Worm (Caenorhabditis elegans) whole organism, late embryonic: ENCODE measurements around the gene C55A6.1.

ENCODE experiments used
- ama-1 ChIP-seq: fragments of 150-350 bp; optimal IDR thresholded peaks from 2 replicates; lab custom pipeline; 2014
- ceh-22 ChIP-seq: sonication (generic microtip); optimal IDR thresholded peaks from 2 replicates; lab custom pipeline; 2017; ENCODE audit warnings: missing biosample characterization, missing genetic modification characterization
- fkh-10 ChIP-seq: fragments of 150-350 bp; optimal IDR thresholded peaks from 2 replicates; lab custom pipeline; 2014; ENCODE audit warnings: missing biosample characterization, missing genetic modification reagents, missing genetic modification characterization
- hlh-6 ChIP-seq: sonication (generic microtip); optimal IDR thresholded peaks from 2 replicates; lab custom pipeline; 2016; ENCODE audit warnings: missing genotype, missing genetic modification characterization, missing compliant biosample characterization
- lin-11 ChIP-seq: fragments of 200-800 bp; sonication (Bioruptor generic); optimal IDR thresholded peaks from 2 replicates; lab custom pipeline; 2018; ENCODE audit warnings: mild to moderate bottlenecking, missing genetic modification characterization, missing compliant biosample characterization
- nhr-11 ChIP-seq: fragments of 150-350 bp; optimal IDR thresholded peaks from 2 replicates; lab custom pipeline; 2014; ENCODE audit warnings: missing biosample characterization, missing genetic modification characterization
- npax-4 ChIP-seq: sonication (generic microtip); optimal IDR thresholded peaks from 2 replicates; lab custom pipeline; 2016; ENCODE audit warnings: missing genetic modification characterization, missing compliant biosample characterization
- ref-2 ChIP-seq: sonication (generic microtip); optimal IDR thresholded peaks from 2 replicates; lab custom pipeline; 2016; ENCODE audit warnings: missing genetic modification characterization, missing compliant biosample characterization
- sox-4 ChIP-seq: sonication (generic microtip); optimal IDR thresholded peaks from 2 replicates; lab custom pipeline; 2017; ENCODE audit warnings: mild to moderate bottlenecking, missing genetic modification characterization, inconsistent platforms, missing compliant biosample characterization
- tbx-2 ChIP-seq: sonication (generic microtip); optimal IDR thresholded peaks from 2 replicates; lab custom pipeline; 2016; ENCODE audit warnings: missing genetic modification characterization, missing compliant biosample characterization
- unc-42 ChIP-seq: sonication (generic microtip); optimal IDR thresholded peaks from 2 replicates; lab custom pipeline; 2016; ENCODE audit warnings: missing genotype, missing genetic modification characterization, missing compliant biosample characterization
- zip-5 ChIP-seq: sonication (generic microtip); optimal IDR thresholded peaks from 2 replicates; lab custom pipeline; 2016; ENCODE audit warnings: missing genetic modification characterization, missing compliant biosample characterization
- ztf-16 ChIP-seq: sonication (generic microtip); optimal IDR thresholded peaks from 2 replicates; lab custom pipeline; 2017; ENCODE audit warnings: missing genetic modification characterization, missing compliant biosample characterization

DNA sequence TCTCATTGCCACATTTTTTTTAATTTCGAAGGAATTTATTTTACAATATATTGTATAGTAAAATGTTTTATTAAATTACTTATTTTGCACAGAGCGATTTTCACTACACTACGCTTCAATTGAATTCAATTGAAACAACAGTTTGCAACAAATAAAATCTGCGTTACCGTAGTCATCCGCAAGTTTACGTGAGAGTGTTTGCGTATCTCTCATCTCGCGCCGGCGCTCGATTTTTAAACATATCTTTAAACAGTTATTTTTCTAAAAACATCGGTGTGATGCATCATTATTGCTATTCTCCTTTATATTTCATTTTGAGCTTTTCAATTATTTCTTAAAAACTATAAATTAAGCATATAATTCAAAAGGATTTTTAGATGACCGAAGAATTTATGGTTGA, 49.5 kb upstream of the C55A6.1 start, which contains the start of gene duo-1:
- no peak for TF ChIP-seq tbx-2 (tag; lab: Kevin White, UChicago)
- TF ChIP-seq nhr-11 (tag; lab: Kevin White, UChicago): no peak
- TF ChIP-seq ceh-22 (tag; lab: Kevin White, UChicago): no peak
- TF ChIP-seq ama-1 (lab: Kevin White, UChicago): no peak
- TF ChIP-seq fkh-10 (GFP tag; lab: Kevin White, UChicago): no peak
- TF ChIP-seq ref-2: no peak
- TF ChIP-seq hlh-6: no peak
- TF ChIP-seq zip-5 (tag; lab: Kevin White, UChicago): no peak
- no peak for TF ChIP-seq sox-4 (tag; lab: Kevin White, UChicago)
- no peak for TF ChIP-seq ztf-16 (tag; lab: Kevin White, UChicago)
- no peak for TF ChIP-seq lin-11 (tag; lab: Kevin White, UChicago)
- no peak for TF ChIP-seq npax-4 (tag; lab: Kevin White, UChicago)
- TF ChIP-seq unc-42 (tag; lab: Kevin White, UChicago): no peak
